Fruit fly (Drosophila melanogaster): ENCODE measurements around the gene kst.

- TF ChIP-seq Hand (GFP tag; optimal IDR thresholded peaks at IDR 0.05) (no peak), CG6854 (GFP tag; optimal IDR thresholded peaks at IDR 0.05) (no peak), fd96Cb (tag; optimal IDR thresholded peaks at IDR 0.05) (no peak), CG8290 (GFP tag; optimal IDR thresholded peaks at IDR 0.05) (no peak), CG8290 (tag; optimal IDR thresholded peaks at IDR 0.05) (no peak), CG8944 (GFP tag; optimal IDR thresholded peaks at IDR 0.05) (no peak), CG8924 (tag; optimal IDR thresholded peaks at IDR 0.05) (no peak), nom (GFP tag; optimal IDR thresholded peaks at IDR 0.05) (no peak), CG8478 (optimal IDR thresholded peaks at IDR 0.05) (no peak), ind (GFP tag; optimal IDR thresholded peaks at IDR 0.05) (no peak), Hmx (GFP tag; optimal IDR thresholded peaks at IDR 0.05) (no peak), CG12942 (GFP tag; optimal IDR thresholded peaks at IDR 0.05) (no peak), CG4360 (GFP tag; IDR thresholded peaks at IDR 0.05) (no peak)
Measured at dm6 chr3L:3343260-3343659, 6.6 kb downstream of the kst start.
